Worm (Caenorhabditis elegans) whole organism, L3 larva: ENCODE data around the gene scl-13.
A peak's percentile ranks its signal among the peaks of the same experiment; 100 is the strongest.

Experiments
- ZK546.5 ChIP-seq: sonication (generic microtip); optimal IDR thresholded peaks from 2 replicates; lab custom pipeline; 2017; ENCODE audit warnings: missing biosample characterization, missing genetic modification characterization
- aly-2 ChIP-seq: fragments of 150-350 bp; optimal IDR thresholded peaks from 2 replicates; lab custom pipeline; 2014; ENCODE audit warnings: missing biosample characterization, missing genetic modification characterization
- ceh-28 ChIP-seq: fragments of 150-350 bp; optimal IDR thresholded peaks from 2 replicates; lab custom pipeline; 2014; ENCODE audit warnings: missing biosample characterization, missing genetic modification reagents, missing genetic modification characterization
- ceh-82 ChIP-seq: fragments of 150-350 bp; optimal IDR thresholded peaks from 2 replicates; lab custom pipeline; 2014; ENCODE audit warnings: missing biosample characterization, missing genetic modification characterization
- ceh-9 ChIP-seq: sonication (generic microtip); optimal IDR thresholded peaks from 2 replicates; lab custom pipeline; 2018; ENCODE audit warnings: missing biosample characterization, missing genetic modification characterization
- daf-12 ChIP-seq: fragments of 150-350 bp; optimal IDR thresholded peaks from 2 replicates; lab custom pipeline; 2014; ENCODE audit warnings: missing biosample characterization, missing genetic modification reagents, missing genetic modification characterization
- egl-27 ChIP-seq: sonication (generic microtip); optimal IDR thresholded peaks from 4 replicates; lab custom pipeline; 2017; ENCODE audit warnings: missing biosample characterization, missing genetic modification reagents, missing genetic modification characterization
- egl-5 ChIP-seq: fragments of 150-350 bp; optimal IDR thresholded peaks from 2 replicates; lab custom pipeline; 2017; ENCODE audit warnings: missing biosample characterization, missing genetic modification reagents, missing genetic modification characterization, inconsistent platforms
- elt-1 ChIP-seq: fragments of 150-350 bp; optimal IDR thresholded peaks from 2 replicates; lab custom pipeline; 2014; ENCODE audit warnings: missing biosample characterization, missing genetic modification characterization
- elt-2 ChIP-seq: sonication (generic microtip); optimal IDR thresholded peaks from 2 replicates; lab custom pipeline; 2016; ENCODE audit warnings: missing genetic modification reagents, mild to moderate bottlenecking, missing genetic modification characterization, missing compliant biosample characterization
- elt-3 ChIP-seq, 3 experiments: fragments of 150-350 bp in 1 of 3; sonication (generic microtip) in 2 of 3; optimal IDR thresholded peaks; 2 replicates in 2 of 3; 4 replicates in 1 of 3; lab custom pipeline; 2014 to 2017; ENCODE audit warnings: missing biosample characterization in 3 of 3, missing genetic modification characterization in 3 of 3
- fkh-10 ChIP-seq: sonication (generic microtip); optimal IDR thresholded peaks from 2 replicates; lab custom pipeline; 2017; ENCODE audit warnings: missing biosample characterization, missing genetic modification reagents, missing genetic modification characterization
- fkh-2 ChIP-seq: fragments of 150-350 bp; optimal IDR thresholded peaks from 2 replicates; lab custom pipeline; 2014; ENCODE audit warnings: missing biosample characterization, missing genetic modification reagents, missing genetic modification characterization
- fos-1 ChIP-seq: fragments of 150-350 bp; optimal IDR thresholded peaks from 2 replicates; lab custom pipeline; 2014; ENCODE audit warnings: missing biosample characterization, missing genetic modification characterization
- jun-1 ChIP-seq: fragments of 150-350 bp; optimal IDR thresholded peaks from 2 replicates; lab custom pipeline; 2014; ENCODE audit warnings: missing biosample characterization, missing genetic modification reagents, missing genetic modification characterization
- lin-39 ChIP-seq: fragments of 150-350 bp; optimal IDR thresholded peaks from 2 replicates; lab custom pipeline; 2018; ENCODE audit warnings: missing biosample characterization, missing genetic modification reagents, missing genetic modification characterization
- nfya-1 ChIP-seq: sonication (generic microtip); optimal IDR thresholded peaks from 2 replicates; lab custom pipeline; 2017; ENCODE audit warnings: missing genetic modification characterization, mild to moderate bottlenecking, missing compliant biosample characterization, antibody characterized with exemption, moderate library complexity; ENCODE audit not compliant: insufficient read depth
- nhr-11 ChIP-seq: fragments of 150-350 bp; optimal IDR thresholded peaks from 2 replicates; lab custom pipeline; 2014; ENCODE audit warnings: missing biosample characterization, missing genetic modification characterization
- nhr-237 ChIP-seq: fragments of 150-350 bp; optimal IDR thresholded peaks from 2 replicates; lab custom pipeline; 2014; ENCODE audit warnings: missing biosample characterization, missing genetic modification characterization
- nhr-25 ChIP-seq: sonication (generic microtip); optimal IDR thresholded peaks from 2 replicates; lab custom pipeline; 2017; ENCODE audit warnings: missing biosample characterization, missing genetic modification characterization
- nhr-67 ChIP-seq: fragments of 150-350 bp; optimal IDR thresholded peaks from 2 replicates; lab custom pipeline; 2014; ENCODE audit warnings: missing biosample characterization, missing genetic modification characterization
- nhr-76 ChIP-seq: fragments of 150-350 bp; sonication (generic microtip); optimal IDR thresholded peaks from 5 replicates; lab custom pipeline; 2014; ENCODE audit warnings: missing biosample characterization, missing genetic modification characterization
- nhr-77 ChIP-seq: fragments of 150-350 bp; optimal IDR thresholded peaks from 2 replicates; lab custom pipeline; 2014; ENCODE audit warnings: missing biosample characterization, missing genetic modification characterization
- pha-4 ChIP-seq: fragments of 150-350 bp; optimal IDR thresholded peaks from 2 replicates; lab custom pipeline; 2014; ENCODE audit warnings: missing biosample characterization, missing genetic modification reagents, missing genetic modification characterization
- pqm-1 ChIP-seq: fragments of 150-350 bp; optimal IDR thresholded peaks from 2 replicates; lab custom pipeline; 2017; ENCODE audit warnings: missing biosample characterization, missing genetic modification characterization, inconsistent platforms
- sea-2 ChIP-seq: fragments of 150-350 bp; sonication (generic microtip); optimal IDR thresholded peaks from 4 replicates; lab custom pipeline; 2014; ENCODE audit warnings: missing biosample characterization, missing genetic modification reagents, missing genetic modification characterization
- skn-1 ChIP-seq: fragments of 150-350 bp; optimal IDR thresholded peaks from 2 replicates; lab custom pipeline; 2014; ENCODE audit warnings: missing biosample characterization, missing genetic modification characterization
- snpc-4 ChIP-seq: fragments of 150-350 bp; optimal IDR thresholded peaks from 2 replicates; lab custom pipeline; 2014; ENCODE audit warnings: missing biosample characterization, missing genetic modification characterization
- unc-39 ChIP-seq: sonication (generic microtip); optimal IDR thresholded peaks from 4 replicates; lab custom pipeline; 2017; ENCODE audit warnings: missing biosample characterization, missing genetic modification characterization
- unc-62 ChIP-seq: fragments of 150-350 bp; sonication (generic microtip); optimal IDR thresholded peaks from 4 replicates; lab custom pipeline; 2014; ENCODE audit warnings: missing biosample characterization, missing genetic modification reagents, missing genetic modification characterization
- ztf-11 ChIP-seq: fragments of 150-350 bp; optimal IDR thresholded peaks from 2 replicates; lab custom pipeline; 2014; ENCODE audit warnings: missing biosample characterization, missing genetic modification characterization

scl-13 gene

DNA sequence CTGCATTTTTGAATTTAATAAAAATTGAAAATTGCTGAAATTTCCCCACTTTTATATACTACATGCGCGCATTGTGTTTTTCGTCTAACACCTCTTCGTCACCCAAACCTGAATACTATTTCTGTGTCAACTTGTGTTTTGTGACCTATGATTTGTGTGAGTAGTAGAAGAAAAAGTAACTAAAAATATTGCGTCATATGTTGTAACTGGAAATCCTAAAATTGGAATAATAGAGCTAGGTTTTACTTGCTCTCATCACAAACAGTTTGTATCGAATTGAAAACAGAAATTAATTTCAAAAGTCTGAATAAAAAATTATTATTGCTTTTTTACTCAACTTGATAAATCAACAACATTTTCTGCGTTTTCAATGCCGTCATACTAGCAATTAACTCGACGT lies 5.9 kb downstream of the scl-13 start, which contains the start of gene R08F11.4:
Gene R08F11.4, minus strand, starts transcription at position 29 of the 400 bp plus-strand sequence.
- no peak for TF ChIP-seq daf-12 (tag; lab: Kevin White, UChicago)
- TF ChIP-seq nhr-237 (tag; lab: Kevin White, UChicago), result no peak

ce11 chrV:3803343-3803742 lies 8.1 kb downstream of the scl-13 start, which contains the start of gene cyp-33C8:
cyp-33C8 (minus strand) TSS chrV:3803542.
- TF ChIP-seq snpc-4 (tag; lab: Kevin White, UChicago) (peak; percentile 5), ceh-9 (no peak), nhr-76 (tag; lab: Kevin White, UChicago) (no peak), nfya-1 (tag; lab: Kevin White, UChicago) (no peak), egl-27 (tag; lab: Kevin White, UChicago) (no peak), elt-2 (tag; lab: Kevin White, UChicago) (peak; percentile 21), pqm-1 (tag; lab: Kevin White, UChicago) (peak; percentile 24), lin-39 (tag; lab: Kevin White, UChicago) (peak; percentile 20), aly-2 (tag; lab: Kevin White, UChicago) (no peak), sea-2 (GFP tag; lab: Kevin White, UChicago) (no peak)

ce11 chrV:3801787-3802417 lies 9.5 kb downstream of the scl-13 start:
- TF ChIP-seq nhr-77 (tag; lab: Kevin White, UChicago), result no peak
- no peak for TF ChIP-seq fos-1
- TF ChIP-seq jun-1 (tag; lab: Kevin White, UChicago), result no peak
- no peak for TF ChIP-seq daf-12 (tag; lab: Kevin White, UChicago)
- TF ChIP-seq pha-4 (tag; lab: Kevin White, UChicago), result no peak
- TF ChIP-seq fkh-2 (tag; lab: Kevin White, UChicago), result no peak
- TF ChIP-seq ceh-28 (tag; lab: Kevin White, UChicago), result no peak
- no peak for TF ChIP-seq fkh-10 (GFP tag; lab: Kevin White, UChicago)

DNA sequence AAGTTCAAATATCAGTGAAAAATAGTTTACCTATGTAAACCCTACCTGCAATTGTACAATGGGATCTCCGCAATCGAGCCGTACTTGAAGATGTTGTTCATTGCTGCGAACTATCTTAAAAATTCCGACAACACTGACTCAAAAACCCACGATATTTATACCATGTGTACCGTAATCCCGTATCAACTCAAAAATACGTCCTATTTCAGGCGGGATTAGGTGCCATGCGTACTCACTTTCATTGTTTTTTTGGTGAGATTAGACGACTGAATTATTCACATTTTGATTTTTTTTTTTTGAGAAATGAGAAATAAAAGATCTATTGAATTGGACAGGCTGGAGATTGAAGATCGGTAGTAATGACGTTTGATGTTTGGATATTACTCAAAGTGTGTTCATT lies 11.1 kb downstream of the scl-13 start, which contains the start of gene srt-30:
Gene srt-30, minus strand, starts transcription at position 101 of the 400 bp plus-strand sequence.
- no peak for TF ChIP-seq snpc-4 (tag; lab: Kevin White, UChicago)
- no peak for TF ChIP-seq nfya-1 (tag; lab: Kevin White, UChicago)
- TF ChIP-seq ztf-11 (tag; lab: Kevin White, UChicago), result no peak
- no peak for TF ChIP-seq lin-39 (tag; lab: Kevin White, UChicago)
- TF ChIP-seq unc-62 (GFP tag; lab: Kevin White, UChicago), result no peak
- no peak for TF ChIP-seq ceh-9
- no peak for TF ChIP-seq egl-5 (tag; lab: Kevin White, UChicago)
- no peak for TF ChIP-seq nhr-67 (tag; lab: Kevin White, UChicago)
- TF ChIP-seq elt-1 (tag; lab: Kevin White, UChicago), result no peak
- no peak for TF ChIP-seq ceh-82 (tag; lab: Kevin White, UChicago)
- no peak for TF ChIP-seq elt-3 (tag; optimal IDR thresholded peaks at IDR 0.05; lab: Kevin White, UChicago)
- no peak for TF ChIP-seq ZK546.5 (tag; lab: Kevin White, UChicago)
- no peak for TF ChIP-seq skn-1 (tag; lab: Kevin White, UChicago)
- TF ChIP-seq nhr-11 (tag; lab: Kevin White, UChicago), result no peak
- no peak for TF ChIP-seq aly-2 (tag; lab: Kevin White, UChicago)
- no peak for TF ChIP-seq unc-39 (tag; lab: Kevin White, UChicago)
- TF ChIP-seq nhr-25 (tag; lab: Kevin White, UChicago), result no peak

- TF ChIP-seq ceh-82 (tag; lab: Kevin White, UChicago), result no peak
- TF ChIP-seq snpc-4 (tag; lab: Kevin White, UChicago), result no peak
- no peak for TF ChIP-seq egl-5 (tag; lab: Kevin White, UChicago)
- no peak for TF ChIP-seq lin-39 (tag; lab: Kevin White, UChicago)
- TF ChIP-seq elt-3 (tag; optimal IDR thresholded peaks at IDR 0.05; lab: Kevin White, UChicago), result no peak
- TF ChIP-seq, all 47 proteins: peak for 0
Observed at ce11 chrV:3799737-3800136, 11.7 kb downstream of the scl-13 start.
